Worm (Caenorhabditis elegans) whole organism, young adult: ENCODE data around the gene C18B10.6.

Experiments
- B0336.3 ChIP-seq: fragments of 200-800 bp; sonication (Bioruptor generic); IDR thresholded peaks from 2 replicates; pipeline ENCODE4 v1.3.6; 2022; ENCODE audit warnings: missing genetic modification characterization, missing compliant biosample characterization
- C17E4.6 ChIP-seq: fragments of 200-800 bp; sonication (Bioruptor generic); IDR thresholded peaks from 2 replicates; pipeline ENCODE4 v1.3.6; 2022; ENCODE audit warnings: missing genetic modification reagents, missing genetic modification characterization, missing compliant biosample characterization
- F22D6.2 ChIP-seq: sonication (generic microtip); optimal IDR thresholded peaks from 2 replicates; lab custom pipeline; 2016; ENCODE audit warnings: mild to moderate bottlenecking, missing genetic modification characterization, missing compliant biosample characterization
- F37B4.10 ChIP-seq: fragments of 200-800 bp; sonication (Bioruptor generic); IDR thresholded peaks from 2 replicates; pipeline ENCODE4 v1.3.6; 2022; ENCODE audit warnings: missing genetic modification characterization, missing compliant biosample characterization
- K12H6.12 ChIP-seq: fragments of 200-800 bp; sonication (Bioruptor generic); optimal IDR thresholded peaks from 2 replicates; lab custom pipeline; 2018; ENCODE audit warnings: mild to moderate bottlenecking, missing genetic modification characterization, missing compliant biosample characterization
- T07F8.4 ChIP-seq: sonication (generic microtip); optimal IDR thresholded peaks from 2 replicates; lab custom pipeline; 2016; ENCODE audit warnings: mild to moderate bottlenecking, missing genetic modification characterization, moderate library complexity, missing compliant biosample characterization
- T26A5.8 ChIP-seq: sonication (generic microtip); optimal IDR thresholded peaks from 2 replicates; lab custom pipeline; 2016; ENCODE audit warnings: missing genetic modification characterization, missing compliant biosample characterization
- Y53F4B.3 ChIP-seq: fragments of 200-800 bp; sonication (Bioruptor generic); IDR thresholded peaks from 2 replicates; pipeline ENCODE4 v1.3.6; 2022; ENCODE audit warnings: missing genetic modification reagents, missing genetic modification characterization, missing compliant biosample characterization
- Y56A3A.18 ChIP-seq: fragments of 200-800 bp; sonication (Bioruptor generic); IDR thresholded peaks from 2 replicates; pipeline ENCODE4 v1.3.6; 2022; ENCODE audit warnings: missing genetic modification reagents, missing genetic modification characterization, missing compliant biosample characterization
- Y67H2A.10 ChIP-seq: fragments of 200-800 bp; sonication (Bioruptor generic); conservative IDR thresholded peaks from 2 replicates; pipeline ENCODE4 v1.3.6; 2022; ENCODE audit warnings: missing genetic modification reagents, missing genetic modification characterization, missing compliant biosample characterization
- ZK185.1 ChIP-seq: sonication (generic microtip); optimal IDR thresholded peaks from 2 replicates; lab custom pipeline; 2016; ENCODE audit warnings: mild to moderate bottlenecking, missing genetic modification characterization, missing compliant biosample characterization; ENCODE audit not compliant: poor library complexity, severe bottlenecking
- athp-1 ChIP-seq: sonication (generic microtip); optimal IDR thresholded peaks from 2 replicates; lab custom pipeline; 2017; ENCODE audit warnings: mild to moderate bottlenecking, missing genetic modification characterization, missing compliant biosample characterization
- attf-3 ChIP-seq: fragments of 200-800 bp; sonication (Bioruptor generic); conservative IDR thresholded peaks from 2 replicates; pipeline ENCODE4 v1.3.6; 2022; ENCODE audit warnings: missing genetic modification reagents, missing genetic modification characterization, missing compliant biosample characterization
- attf-5 ChIP-seq: fragments of 200-800 bp; sonication (Bioruptor generic); optimal IDR thresholded peaks from 2 replicates; lab custom pipeline; 2018; ENCODE audit warnings: mild to moderate bottlenecking, missing genetic modification characterization, missing compliant biosample characterization
- attf-6 ChIP-seq: fragments of 200-800 bp; sonication (Bioruptor generic); IDR thresholded peaks from 2 replicates; pipeline ENCODE4 v1.3.6; 2022; ENCODE audit warnings: missing genetic modification reagents, missing genetic modification characterization, missing compliant biosample characterization
- bed-2 ChIP-seq: fragments of 200-800 bp; sonication (Bioruptor generic); IDR thresholded peaks from 2 replicates; pipeline ENCODE4 v1.3.6; 2022; ENCODE audit warnings: missing genetic modification reagents, missing genetic modification characterization, missing compliant biosample characterization
- ceh-100 ChIP-seq: fragments of 200-800 bp; sonication (Bioruptor generic); IDR thresholded peaks from 2 replicates; pipeline ENCODE4 v1.3.6; 2022; ENCODE audit warnings: missing genetic modification reagents, missing genetic modification characterization, missing compliant biosample characterization
- ceh-27 ChIP-seq: fragments of 200-800 bp; sonication (Bioruptor generic); optimal IDR thresholded peaks from 2 replicates; lab custom pipeline; 2018; ENCODE audit warnings: mild to moderate bottlenecking, missing genetic modification characterization, moderate library complexity, missing compliant biosample characterization
- ceh-79 ChIP-seq: sonication (generic microtip); optimal IDR thresholded peaks from 2 replicates; lab custom pipeline; 2017; ENCODE audit warnings: mild to moderate bottlenecking, missing genetic modification characterization, missing compliant biosample characterization
- die-1 ChIP-seq: sonication (generic microtip); optimal IDR thresholded peaks from 2 replicates; lab custom pipeline; 2016; ENCODE audit warnings: missing genotype, mild to moderate bottlenecking, missing genetic modification characterization, missing compliant biosample characterization
- efl-1 ChIP-seq: fragments of 150-350 bp; optimal IDR thresholded peaks from 2 replicates; lab custom pipeline; 2014; ENCODE audit warnings: missing biosample characterization, missing genetic modification reagents, missing genetic modification characterization
- egl-44 ChIP-seq: fragments of 200-800 bp; sonication (Bioruptor generic); IDR thresholded peaks from 2 replicates; pipeline ENCODE4 v1.3.6; 2022; ENCODE audit warnings: missing genetic modification reagents, missing genetic modification characterization, missing compliant biosample characterization
- egrh-3 ChIP-seq: fragments of 200-800 bp; sonication (Bioruptor generic); IDR thresholded peaks from 2 replicates; pipeline ENCODE4 v1.3.6; 2022; ENCODE audit warnings: missing genetic modification reagents, missing genetic modification characterization, missing compliant biosample characterization
- ekl-4 ChIP-seq: fragments of 200-800 bp; sonication (Bioruptor generic); IDR thresholded peaks from 2 replicates; pipeline ENCODE4 v1.3.6; 2022; ENCODE audit warnings: missing genetic modification reagents, missing genetic modification characterization, missing compliant biosample characterization
- ets-4 ChIP-seq: fragments of 200-800 bp; sonication (Bioruptor generic); optimal IDR thresholded peaks from 2 replicates; lab custom pipeline; 2018; ENCODE audit warnings: mild to moderate bottlenecking, missing genetic modification characterization, missing compliant biosample characterization
- gei-17 ChIP-seq: fragments of 200-800 bp; sonication (Bioruptor generic); optimal IDR thresholded peaks from 2 replicates; lab custom pipeline; 2018; ENCODE audit warnings: mild to moderate bottlenecking, missing genetic modification characterization, missing compliant biosample characterization
- hmg-1.2 ChIP-seq: fragments of 200-800 bp; sonication (Bioruptor generic); IDR thresholded peaks from 2 replicates; pipeline ENCODE4 v1.3.6; 2022; ENCODE audit warnings: missing genetic modification reagents, missing genetic modification characterization, missing compliant biosample characterization
- hmg-20 ChIP-seq: fragments of 200-800 bp; sonication (Bioruptor generic); IDR thresholded peaks from 2 replicates; pipeline ENCODE4 v1.3.6; 2022; ENCODE audit warnings: missing genetic modification reagents, missing genetic modification characterization, missing compliant biosample characterization
- hrde-1 ChIP-seq: sonication (generic microtip); optimal IDR thresholded peaks from 2 replicates; lab custom pipeline; 2016; ENCODE audit warnings: missing genetic modification characterization, mild to moderate bottlenecking, missing compliant biosample characterization, moderate library complexity, missing genotype, missing genetic modification reagents, borderline replicate concordance
- hsf-1 ChIP-seq: fragments of 200-800 bp; sonication (Bioruptor generic); IDR thresholded peaks from 2 replicates; pipeline ENCODE4 v1.3.6; 2022; ENCODE audit warnings: missing genetic modification reagents, missing genetic modification characterization, missing compliant biosample characterization
- lin-40 ChIP-seq: sonication (generic microtip); optimal IDR thresholded peaks from 2 replicates; lab custom pipeline; 2016; ENCODE audit warnings: missing genetic modification characterization, mild to moderate bottlenecking, missing compliant biosample characterization, missing genotype, missing genetic modification reagents
- madf-8 ChIP-seq: fragments of 200-800 bp; sonication (Bioruptor generic); conservative IDR thresholded peaks from 2 replicates; pipeline ENCODE4 v1.3.6; 2022; ENCODE audit warnings: missing genetic modification reagents, missing genetic modification characterization, missing compliant biosample characterization
- mcd-1 ChIP-seq: fragments of 200-800 bp; sonication (Bioruptor generic); IDR thresholded peaks from 2 replicates; pipeline ENCODE4 v1.3.6; 2022; ENCODE audit warnings: missing genetic modification reagents, missing genetic modification characterization, missing compliant biosample characterization
- nfya-1 ChIP-seq: sonication (generic microtip); optimal IDR thresholded peaks from 2 replicates; lab custom pipeline; 2017; ENCODE audit warnings: antibody characterized with exemption, missing compliant biosample characterization, missing genetic modification characterization, borderline replicate concordance; ENCODE audit not compliant: insufficient read depth
- nhr-80 ChIP-seq: sonication (generic microtip); optimal IDR thresholded peaks from 2 replicates; lab custom pipeline; 2016; ENCODE audit warnings: missing genetic modification characterization, missing compliant biosample characterization
- pbrm-1 ChIP-seq: fragments of 200-800 bp; sonication (Bioruptor generic); IDR thresholded peaks from 2 replicates; pipeline ENCODE4 v1.3.6; 2022; ENCODE audit warnings: missing genetic modification reagents, missing genetic modification characterization, missing compliant biosample characterization
- rcor-1 ChIP-seq: fragments of 200-800 bp; sonication (Bioruptor generic); IDR thresholded peaks from 2 replicates; pipeline ENCODE4 v1.3.6; 2022; ENCODE audit warnings: missing genetic modification reagents, missing genetic modification characterization, missing compliant biosample characterization
- snpc-1.1 ChIP-seq: sonication (generic microtip); optimal IDR thresholded peaks from 2 replicates; lab custom pipeline; 2017; ENCODE audit warnings: missing genetic modification characterization, mild to moderate bottlenecking, missing compliant biosample characterization, antibody characterized with exemption, moderate library complexity, missing genotype, missing genetic modification reagents; ENCODE audit not compliant: insufficient read depth
- snpc-4 ChIP-seq, 5 experiments: fragments of 150-350 bp in 1 of 5; sonication (generic microtip) in 4 of 5; optimal IDR thresholded peaks; 2 replicates each; lab custom pipeline; 2014 to 2018; ENCODE audit warnings: missing genetic modification characterization in 5 of 5, missing biosample characterization in 3 of 5, antibody characterized with exemption in 2 of 5, mild to moderate bottlenecking in 2 of 5, missing compliant biosample characterization in 2 of 5, missing genotype in 2 of 5, moderate library complexity in 2 of 5, missing genetic modification reagents in 1 of 5
- sptf-2 ChIP-seq: fragments of 200-800 bp; sonication (Bioruptor generic); optimal IDR thresholded peaks from 2 replicates; lab custom pipeline; 2018; ENCODE audit warnings: mild to moderate bottlenecking, missing genetic modification characterization, missing compliant biosample characterization
- tlf-1 ChIP-seq: fragments of 200-800 bp; sonication (Bioruptor generic); optimal IDR thresholded peaks from 2 replicates; lab custom pipeline; 2018; ENCODE audit warnings: mild to moderate bottlenecking, missing genetic modification characterization, missing compliant biosample characterization
- xnd-1 ChIP-seq: sonication (generic microtip); optimal IDR thresholded peaks from 2 replicates; lab custom pipeline; 2016; ENCODE audit warnings: missing genotype, missing genetic modification reagents, missing genetic modification characterization, missing compliant biosample characterization
- ztf-18 ChIP-seq: sonication (generic microtip); optimal IDR thresholded peaks from 2 replicates; lab custom pipeline; 2016; ENCODE audit warnings: missing genotype, mild to moderate bottlenecking, missing genetic modification characterization, missing compliant biosample characterization
- ztf-25 ChIP-seq: fragments of 200-800 bp; sonication (Bioruptor generic); IDR thresholded peaks from 2 replicates; pipeline ENCODE4 v1.3.6; 2022; ENCODE audit warnings: missing genetic modification reagents, missing genetic modification characterization, missing compliant biosample characterization
- ztf-28 ChIP-seq: fragments of 200-800 bp; sonication (Bioruptor generic); IDR thresholded peaks from 2 replicates; pipeline ENCODE4 v1.3.6; 2022; ENCODE audit warnings: missing genetic modification reagents, missing genetic modification characterization, missing compliant biosample characterization

Gene C18B10.6

DNA sequence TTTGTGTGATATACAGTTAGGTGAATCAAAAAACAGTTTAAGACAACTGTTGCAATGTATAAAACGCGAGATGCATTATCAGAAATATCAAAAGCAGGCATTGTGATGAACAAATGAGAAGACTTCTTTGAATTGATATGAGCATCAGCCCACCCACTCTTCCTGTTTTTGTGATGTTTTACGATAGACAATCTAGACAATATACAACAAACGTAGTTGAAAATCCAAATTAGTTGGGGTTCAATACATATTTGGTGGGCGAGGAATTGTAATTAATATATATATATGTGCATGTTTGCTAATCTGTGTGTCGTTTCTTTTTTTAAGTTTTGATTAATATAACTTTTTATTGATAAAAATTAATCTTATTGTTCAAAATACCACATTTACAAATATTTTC, 8.0 kb downstream of the C18B10.6 start, which contains the start of gene str-28:
Gene str-28 (minus strand): TSS at position 101 of the 400 bp plus-strand sequence.
- TF ChIP-seq die-1 (tag; lab: Kevin White, UChicago) = no peak
- TF ChIP-seq tlf-1 (GFP tag; lab: Kevin White, UChicago) = no peak

DNA sequence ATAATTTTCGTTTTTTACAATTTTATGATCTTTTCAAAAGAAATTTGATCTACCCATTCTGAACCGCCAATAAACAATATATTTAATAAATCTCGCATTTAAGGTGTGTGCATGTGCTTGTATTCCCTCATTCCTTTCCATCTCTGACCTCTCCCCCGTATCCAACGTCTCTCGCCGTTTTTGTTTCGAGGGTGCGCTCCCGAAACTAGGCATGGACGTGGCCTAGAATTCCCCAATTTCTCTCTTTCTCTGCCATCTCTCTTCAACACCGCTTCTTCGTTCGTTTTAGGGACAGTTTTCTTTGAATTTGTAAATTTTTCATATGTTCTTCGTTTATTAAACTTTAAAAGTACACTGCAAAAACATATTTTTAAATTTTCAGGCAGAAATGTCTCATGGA, 15.3 kb downstream of the C18B10.6 start, which contains the start of gene F25E5.1:
Gene F25E5.1 (plus strand): TSS at position 376 of the 400 bp plus-strand sequence.
- TF ChIP-seq bed-2 (GFP tag; lab: Robert Waterston, UW) = 0 out of 2 replicates have a peak, but pooled peaks have one; percentile 67
- no peak for TF ChIP-seq gei-17
- peak; percentile 65 for TF ChIP-seq ceh-27 (GFP tag; lab: Kevin White, UChicago)
- peak; percentile 60 for TF ChIP-seq nhr-80 (tag; lab: Kevin White, UChicago)
- TF ChIP-seq ekl-4 (GFP tag; lab: Robert Waterston, UW) = 0 out of 2 replicates have a peak, but pooled peaks have one; percentile 27
- no peak for TF ChIP-seq egl-44 (GFP tag; lab: Robert Waterston, UW)
- TF ChIP-seq attf-3 = 0 out of 2 replicates have a peak, but pooled peaks have one; percentile 15
- no peak for TF ChIP-seq Y56A3A.18
- TF ChIP-seq F37B4.10 (GFP tag; lab: Robert Waterston, UW) = no peak
- TF ChIP-seq attf-5 = peak; percentile 91
- peak; percentile 49 for TF ChIP-seq ztf-18 (tag; lab: Kevin White, UChicago)
- no peak for TF ChIP-seq B0336.3 (GFP tag; lab: Robert Waterston, UW)
- TF ChIP-seq hsf-1 (GFP tag; lab: Robert Waterston, UW) = no peak
- TF ChIP-seq madf-8 (GFP tag; lab: Robert Waterston, UW) = peak; percentile 46
- TF ChIP-seq ceh-100 (GFP tag; lab: Robert Waterston, UW) = 0 out of 2 replicates have a peak, but pooled peaks have one; percentile 27
- no peak for TF ChIP-seq F22D6.2
- peak; percentile 67 for TF ChIP-seq efl-1 (GFP tag; lab: Kevin White, UChicago)
- no peak for TF ChIP-seq hrde-1 (tag; lab: Kevin White, UChicago)
- peak; percentile 15 for TF ChIP-seq xnd-1 (tag; lab: Kevin White, UChicago)
- TF ChIP-seq pbrm-1 (GFP tag; lab: Robert Waterston, UW) = peak; percentile 68; the same call in 1 of the 2 replicates
- no peak for TF ChIP-seq snpc-4 (GFP tag; optimal IDR thresholded peaks at IDR 0.05; lab: Kevin White, UChicago)
- peak in 1 of 4 experiments; percentile 43 for TF ChIP-seq snpc-4 (tag; optimal IDR thresholded peaks at IDR 0.05; lab: Kevin White, UChicago)
- TF ChIP-seq hmg-20 (GFP tag; lab: Robert Waterston, UW) = 0 out of 2 replicates have a peak, but pooled peaks have one; percentile 24
- TF ChIP-seq ceh-79 (tag; lab: Kevin White, UChicago) = no peak
- no peak for TF ChIP-seq C17E4.6 (GFP tag; lab: Robert Waterston, UW)
- no peak for TF ChIP-seq lin-40 (tag; lab: Kevin White, UChicago)
- TF ChIP-seq hmg-1.2 (GFP tag; lab: Robert Waterston, UW) = peak; percentile 69
- TF ChIP-seq K12H6.12 (tag; lab: Kevin White, UChicago) = peak; percentile 10
- TF ChIP-seq rcor-1 (GFP tag; lab: Robert Waterston, UW) = 0 out of 2 replicates have a peak, but pooled peaks have one; percentile 32
- TF ChIP-seq egrh-3 (GFP tag; lab: Robert Waterston, UW) = 0 out of 2 replicates have a peak, but pooled peaks have one; percentile 34
- TF ChIP-seq mcd-1 (GFP tag; lab: Robert Waterston, UW) = no peak
- peak; percentile 50 for TF ChIP-seq ZK185.1 (tag; lab: Kevin White, UChicago)
- TF ChIP-seq athp-1 (tag; lab: Kevin White, UChicago) = peak; percentile 61
- no peak for TF ChIP-seq ets-4 (GFP tag; lab: Kevin White, UChicago)

DNA sequence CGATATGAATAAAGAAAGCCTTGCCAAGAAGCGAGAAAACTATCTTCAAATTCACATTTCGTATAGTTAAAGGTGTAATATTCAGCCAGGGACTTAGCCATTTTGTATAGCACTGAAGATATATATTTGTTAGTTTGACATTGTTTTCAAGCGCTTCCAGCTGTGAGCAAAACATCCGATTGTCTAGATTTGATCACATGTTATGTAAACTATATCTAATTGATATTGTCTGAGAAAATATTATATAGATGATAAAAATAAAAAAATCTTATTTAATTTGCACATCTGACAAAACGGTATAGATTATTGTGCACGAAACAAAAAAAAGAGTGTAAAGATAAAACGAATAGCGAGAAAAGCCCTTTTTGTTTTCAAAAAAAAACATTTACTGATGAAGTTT, 16.2 kb downstream of the C18B10.6 start, which contains the start of gene srh-89:
Gene srh-89 (minus strand): TSS at position 101 of the 400 bp plus-strand sequence.
- TF ChIP-seq T07F8.4 (tag; lab: Kevin White, UChicago) (no peak), egl-44 (GFP tag; lab: Robert Waterston, UW) (no peak), ztf-28 (GFP tag; lab: Robert Waterston, UW) (no peak), attf-6 (GFP tag; lab: Robert Waterston, UW) (no peak), ceh-27 (GFP tag; lab: Kevin White, UChicago) (no peak), Y53F4B.3 (no peak), nfya-1 (tag; lab: Kevin White, UChicago) (no peak), sptf-2 (GFP tag; lab: Kevin White, UChicago) (no peak), snpc-1.1 (tag; lab: Kevin White, UChicago) (no peak), Y67H2A.10 (GFP tag; lab: Robert Waterston, UW) (no peak), ztf-25 (GFP tag; lab: Robert Waterston, UW) (no peak), lin-40 (tag; lab: Kevin White, UChicago) (no peak), ets-4 (GFP tag; lab: Kevin White, UChicago) (no peak), T26A5.8 (tag; lab: Kevin White, UChicago) (no peak)
